Fruit fly (Drosophila melanogaster) whole organism, embryonic: ENCODE data around the gene DNaseII.

Experiments used
- Abd-B ChIP-seq: fragments of 200-800 bp; sonication (Bioruptor generic); optimal IDR thresholded peaks from 2 replicates; lab custom pipeline; 2018; ENCODE audit warnings: missing biosample characterization, mild to moderate bottlenecking, missing genetic modification characterization, moderate library complexity
- Ada2b ChIP-seq: fragments of 200-800 bp; sonication (Bioruptor generic); IDR thresholded peaks from 2 replicates; pipeline ENCODE4 v1.3.6; 2022; ENCODE audit warnings: missing biosample characterization, missing genetic modification characterization
- Atf6 ChIP-seq: fragments of 200-800 bp; sonication (Bioruptor generic); IDR thresholded peaks from 2 replicates; pipeline ENCODE4 v1.3.6; 2022; ENCODE audit warnings: missing biosample characterization, missing genetic modification characterization
- B-H2 ChIP-seq: fragments of 200-800 bp; sonication (Bioruptor generic); optimal IDR thresholded peaks from 2 replicates; lab custom pipeline; 2018; ENCODE audit warnings: missing biosample characterization, mild to moderate bottlenecking, missing genetic modification characterization
- CG11085 ChIP-seq: fragments of 200-800 bp; sonication (Bioruptor generic); IDR thresholded peaks from 2 replicates; pipeline ENCODE4 v1.3.6; 2022; ENCODE audit warnings: missing biosample characterization, missing genetic modification characterization
- CG11560 ChIP-seq: fragments of 200-800 bp; sonication (Bioruptor generic); IDR thresholded peaks from 3 replicates; pipeline ENCODE4 v1.3.6; 2022; ENCODE audit warnings: missing biosample characterization, missing genetic modification characterization
- CG11723 ChIP-seq: fragments of 200-800 bp; sonication (Bioruptor generic); optimal IDR thresholded peaks from 2 replicates; lab custom pipeline; 2017; ENCODE audit warnings: missing biosample characterization, mild to moderate bottlenecking, missing genetic modification characterization
- CG12219 ChIP-seq: fragments of 200-800 bp; sonication (Bioruptor generic); optimal IDR thresholded peaks from 3 replicates; lab custom pipeline; 2018; ENCODE audit warnings: missing biosample characterization, mild to moderate bottlenecking, missing genetic modification characterization
- CG1233 ChIP-seq: fragments of 200-800 bp; sonication (Bioruptor generic); optimal IDR thresholded peaks from 4 replicates; lab custom pipeline; 2018; ENCODE audit warnings: missing biosample characterization, mild to moderate bottlenecking, missing genetic modification characterization
- CG14667 ChIP-seq: fragments of 200-800 bp; sonication (Bioruptor generic); IDR thresholded peaks from 2 replicates; pipeline ENCODE4 v1.3.6; 2022; ENCODE audit warnings: missing biosample characterization, missing genetic modification characterization
- CG15269 ChIP-seq: fragments of 200-800 bp; sonication (Bioruptor generic); optimal IDR thresholded peaks from 2 replicates; lab custom pipeline; 2018; ENCODE audit warnings: missing biosample characterization, mild to moderate bottlenecking, missing genetic modification characterization, moderate library complexity
- CG17186 ChIP-seq: fragments of 200-800 bp; sonication (Bioruptor generic); optimal IDR thresholded peaks from 3 replicates; lab custom pipeline; 2017; ENCODE audit warnings: missing biosample characterization, missing genetic modification reagents, missing genetic modification characterization
- CG18011 ChIP-seq: fragments of 200-800 bp; sonication (Bioruptor generic); optimal IDR thresholded peaks from 2 replicates; lab custom pipeline; 2017; ENCODE audit warnings: missing biosample characterization, missing genetic modification characterization, mild to moderate bottlenecking, moderate library complexity, missing genotype
- CG2875 ChIP-seq: fragments of 200-800 bp; sonication (Bioruptor generic); optimal IDR thresholded peaks from 2 replicates; lab custom pipeline; 2017; ENCODE audit warnings: missing biosample characterization, mild to moderate bottlenecking, missing genetic modification characterization, missing genetic modification reagents
- CG30403 ChIP-seq: fragments of 200-800 bp; sonication (Bioruptor generic); optimal IDR thresholded peaks from 3 replicates; lab custom pipeline; 2016; ENCODE audit warnings: missing biosample characterization, missing genetic modification characterization
- CG30431 ChIP-seq: fragments of 200-800 bp; sonication (Bioruptor generic); optimal IDR thresholded peaks from 2 replicates; lab custom pipeline; 2017; ENCODE audit warnings: missing biosample characterization, missing genetic modification characterization
- CG31441 ChIP-seq: fragments of 200-800 bp; sonication (Bioruptor generic); IDR thresholded peaks from 2 replicates; pipeline ENCODE4 v1.3.6; 2022; ENCODE audit warnings: missing biosample characterization, missing genetic modification characterization
- CG32532 ChIP-seq: fragments of 200-800 bp; sonication (Bioruptor generic); IDR thresholded peaks from 2 replicates; pipeline ENCODE4 v1.3.6; 2022; ENCODE audit warnings: missing biosample characterization, missing genetic modification characterization
- CG33213 ChIP-seq: fragments of 200-800 bp; sonication (Bioruptor generic); optimal IDR thresholded peaks from 3 replicates; lab custom pipeline; 2016; ENCODE audit warnings: missing biosample characterization, missing genetic modification characterization
- CG3726 ChIP-seq: fragments of 200-800 bp; sonication (Bioruptor generic); IDR thresholded peaks from 3 replicates; pipeline ENCODE4, ENCODE4 v1.3.6; 2022; ENCODE audit warnings: missing biosample characterization, missing genetic modification characterization
- CG4730 ChIP-seq: fragments of 200-800 bp; sonication (Bioruptor generic); IDR thresholded peaks from 2 replicates; pipeline ENCODE4 v1.3.6; 2022; ENCODE audit warnings: missing biosample characterization, missing genetic modification characterization
- CG6654 ChIP-seq: fragments of 200-800 bp; sonication (Bioruptor generic); optimal IDR thresholded peaks from 2 replicates; lab custom pipeline; 2017; ENCODE audit warnings: missing biosample characterization, mild to moderate bottlenecking, missing genetic modification characterization
- CG8290 ChIP-seq, 3 experiments: fragments of 200-800 bp; sonication (Bioruptor generic); optimal IDR thresholded peaks; 2 replicates each; lab custom pipeline; 2016 to 2019; ENCODE audit warnings: missing biosample characterization in 3 of 3, missing genetic modification characterization in 3 of 3, mild to moderate bottlenecking in 2 of 3, moderate library complexity in 1 of 3
- CG8478 ChIP-seq: fragments of >200 bp; optimal IDR thresholded peaks from 2 replicates; lab custom pipeline; 2018
- Camta ChIP-seq: fragments of 200-800 bp; sonication (Bioruptor generic); optimal IDR thresholded peaks from 2 replicates; lab custom pipeline; 2016; ENCODE audit warnings: missing biosample characterization, missing genetic modification characterization
- Dip2 ChIP-seq: fragments of 200-800 bp; sonication (Bioruptor generic); IDR thresholded peaks from 2 replicates; pipeline ENCODE4 v1.3.6; 2022; ENCODE audit warnings: missing biosample characterization, missing genetic modification characterization
- Dref ChIP-seq: fragments of 200-800 bp; sonication (Bioruptor generic); IDR thresholded peaks from 2 replicates; pipeline ENCODE4 v1.3.6; 2022; ENCODE audit warnings: missing biosample characterization, missing genetic modification characterization
- Mrtf ChIP-seq: fragments of 200-800 bp; sonication (Bioruptor generic); IDR thresholded peaks from 3 replicates; pipeline ENCODE4 v1.3.6; 2022; ENCODE audit warnings: missing biosample characterization, missing genetic modification characterization
- Neu2 ChIP-seq: fragments of 200-800 bp; sonication (Bioruptor generic); optimal IDR thresholded peaks from 3 replicates; lab custom pipeline; 2016; ENCODE audit warnings: missing biosample characterization, missing genetic modification characterization, borderline replicate concordance
- Nf-YA ChIP-seq: fragments of 200-800 bp; sonication (Bioruptor generic); IDR thresholded peaks from 2 replicates; pipeline ENCODE4 v1.3.6; 2022; ENCODE audit warnings: missing biosample characterization, missing genetic modification characterization
- Sry-δ ChIP-seq: fragments of 200-800 bp; sonication (Bioruptor generic); optimal IDR thresholded peaks from 2 replicates; lab custom pipeline; 2016; ENCODE audit warnings: missing biosample characterization, missing genetic modification characterization
- Stat92E ChIP-seq, 3 experiments: fragments of >200 bp in 2 of 3; fragments of 200-800 bp in 1 of 3; sonication (Bioruptor generic) in 1 of 3; optimal IDR thresholded peaks; 2 replicates each; lab custom pipeline; 2017 to 2019; ENCODE audit warnings: missing biosample characterization in 3 of 3, missing genetic modification characterization in 3 of 3, mild to moderate bottlenecking in 1 of 3, moderate library complexity in 1 of 3
- ara ChIP-seq: fragments of 200-800 bp; sonication (Bioruptor generic); IDR thresholded peaks from 2 replicates; pipeline ENCODE4 v1.3.6; 2022; ENCODE audit warnings: missing biosample characterization, missing genetic modification characterization
- bbx ChIP-seq: fragments of 200-800 bp; sonication (Bioruptor generic); IDR thresholded peaks from 2 replicates; pipeline ENCODE4 v1.3.6; 2022; ENCODE audit warnings: missing biosample characterization, missing genetic modification characterization; ENCODE audit not compliant: partially characterized antibody
- br ChIP-seq: fragments of >200 bp; optimal IDR thresholded peaks from 2 replicates; lab custom pipeline; 2017
- dimm ChIP-seq: fragments of 200-800 bp; sonication (Bioruptor generic); IDR thresholded peaks from 2 replicates; pipeline ENCODE4 v1.3.6; 2022; ENCODE audit warnings: missing biosample characterization, missing genetic modification characterization
- disco-r ChIP-seq: fragments of 200-800 bp; sonication (Bioruptor generic); optimal IDR thresholded peaks from 2 replicates; lab custom pipeline; 2016; ENCODE audit warnings: missing biosample characterization, missing genetic modification characterization
- ems ChIP-seq: fragments of 200-800 bp; sonication (Bioruptor generic); optimal IDR thresholded peaks from 3 replicates; lab custom pipeline; 2016; ENCODE audit warnings: missing biosample characterization, missing genetic modification characterization
- ewg ChIP-seq: fragments of 200-800 bp; sonication (Bioruptor generic); optimal IDR thresholded peaks from 3 replicates; lab custom pipeline; 2017; ENCODE audit warnings: mild to moderate bottlenecking, missing biosample characterization, missing genetic modification reagents, missing genetic modification characterization
- gce ChIP-seq: fragments of 200-800 bp; sonication (Bioruptor generic); IDR thresholded peaks from 3 replicates; pipeline ENCODE4 v1.3.6; 2022; ENCODE audit warnings: missing biosample characterization, missing genetic modification characterization
- gsb ChIP-seq: fragments of 200-800 bp; sonication (Bioruptor generic); IDR thresholded peaks from 2 replicates; pipeline ENCODE4 v1.3.6; 2022; ENCODE audit warnings: missing biosample characterization, missing genetic modification characterization
- hb ChIP-seq: fragments of 200-800 bp; sonication (Bioruptor generic); IDR thresholded peaks from 3 replicates; pipeline ENCODE4 v1.3.6; 2022; ENCODE audit warnings: missing biosample characterization, missing genetic modification characterization; ENCODE audit not compliant: partially characterized antibody
- nom ChIP-seq: fragments of 200-800 bp; sonication (Bioruptor generic); optimal IDR thresholded peaks from 2 replicates; lab custom pipeline; 2017; ENCODE audit warnings: missing biosample characterization, missing genetic modification characterization, mild to moderate bottlenecking, moderate library complexity, missing genetic modification reagents
- phol ChIP-seq: fragments of 200-800 bp; sonication (Bioruptor generic); optimal IDR thresholded peaks from 3 replicates; lab custom pipeline; 2018; ENCODE audit warnings: missing biosample characterization, mild to moderate bottlenecking, missing genetic modification characterization, moderate library complexity
- pum ChIP-seq: fragments of 200-800 bp; sonication (Bioruptor generic); optimal IDR thresholded peaks from 2 replicates; lab custom pipeline; 2016; ENCODE audit warnings: missing biosample characterization, missing genetic modification characterization
- pzg ChIP-seq: fragments of 200-800 bp; sonication (Bioruptor generic); optimal IDR thresholded peaks from 3 replicates; lab custom pipeline; 2018; ENCODE audit warnings: missing biosample characterization, mild to moderate bottlenecking, missing genetic modification characterization, moderate library complexity
- repo ChIP-seq: fragments of 200-800 bp; sonication (Bioruptor generic); optimal IDR thresholded peaks from 2 replicates; lab custom pipeline; 2016; ENCODE audit warnings: missing biosample characterization, missing genetic modification characterization
- sd ChIP-seq: fragments of 200-800 bp; sonication (Bioruptor generic); optimal IDR thresholded peaks from 3 replicates; lab custom pipeline; 2018; ENCODE audit warnings: missing biosample characterization, mild to moderate bottlenecking, missing genetic modification characterization, moderate library complexity
- sim ChIP-seq: fragments of 200-800 bp; sonication (Bioruptor generic); IDR thresholded peaks from 2 replicates; pipeline ENCODE4 v1.3.6; 2022; ENCODE audit warnings: missing biosample characterization, missing genetic modification characterization
- slbo ChIP-seq: fragments of 200-800 bp; sonication (Bioruptor generic); IDR thresholded peaks from 2 replicates; pipeline ENCODE4 v1.3.6; 2022; ENCODE audit warnings: missing biosample characterization, missing genetic modification characterization
- zen2 ChIP-seq: fragments of 200-800 bp; sonication (Bioruptor generic); IDR thresholded peaks from 3 replicates; pipeline ENCODE4 v1.3.6; 2022; ENCODE audit warnings: missing biosample characterization, missing genetic modification characterization; ENCODE audit not compliant: partially characterized antibody

Gene DNaseII

dm6 chr3R:18021261-18021679, 2.1 kb downstream of the DNaseII start, which contains the start of gene CG7785 (continued):
- no peak for TF ChIP-seq Atf6
- no peak for TF ChIP-seq br (lab: Kevin White, UChicago)
- peak; percentile 42 for TF ChIP-seq pum (GFP tag; lab: Kevin White, UChicago)
- TF ChIP-seq gce (GFP tag; lab: Robert Waterston, UW) = no peak
- TF ChIP-seq CG31441 = peak; percentile 70
- TF ChIP-seq Mrtf (GFP tag; lab: Robert Waterston, UW) = no peak; the same call in 2 of the 3 replicates
- no peak for TF ChIP-seq CG11560 (tag; lab: Robert Waterston, UW)
- TF ChIP-seq nom = no peak
- TF ChIP-seq Neu2 (GFP tag; lab: Kevin White, UChicago) = no peak
- no peak for TF ChIP-seq sd (tag; lab: Kevin White, UChicago)
- TF ChIP-seq ems (GFP tag; lab: Kevin White, UChicago) = no peak
- no peak for TF ChIP-seq repo (GFP tag; lab: Kevin White, UChicago)
- no peak for TF ChIP-seq hb (GFP tag; lab: Robert Waterston, UW)
- peak; percentile 68 for TF ChIP-seq phol
- TF ChIP-seq CG30431 (GFP tag; lab: Kevin White, UChicago) = no peak
- TF ChIP-seq sim (GFP tag; lab: Robert Waterston, UW) = no peak
- TF ChIP-seq CG8478 = peak; percentile 64
- peak; percentile 8 for TF ChIP-seq CG2875 (GFP tag; lab: Kevin White, UChicago)
- no peak for TF ChIP-seq CG11723 (GFP tag; lab: Kevin White, UChicago)
- peak; percentile 54 for TF ChIP-seq CG15269 (tag; lab: Kevin White, UChicago)
- TF ChIP-seq CG33213 (GFP tag; lab: Kevin White, UChicago) = peak; percentile 53
- TF ChIP-seq Ada2b (GFP tag; lab: Robert Waterston, UW) = peak; percentile 14; the same call in 1 of the 2 replicates
- no peak for TF ChIP-seq CG6654 (GFP tag; lab: Kevin White, UChicago)
- TF ChIP-seq CG8290 (GFP tag; optimal IDR thresholded peaks at IDR 0.05; lab: Kevin White, UChicago) = peak; percentile 35
- no peak for TF ChIP-seq CG8290 (tag; optimal IDR thresholded peaks at IDR 0.05; lab: Kevin White, UChicago)
- TF ChIP-seq ara (GFP tag; lab: Robert Waterston, UW) = no peak
- peak; percentile 12 for TF ChIP-seq Sry-δ
- TF ChIP-seq pzg = peak; percentile 43
- no peak for TF ChIP-seq CG17186
- no peak for TF ChIP-seq Nf-YA
- TF ChIP-seq Dref (GFP tag; lab: Robert Waterston, UW) = no peak
- TF ChIP-seq gsb (GFP tag; lab: Robert Waterston, UW) = no peak
- TF ChIP-seq CG18011 (GFP tag; lab: Kevin White, UChicago) = no peak
- TF ChIP-seq Stat92E (GFP tag; optimal IDR thresholded peaks at IDR 0.05; lab: Kevin White, UChicago) = peak in 1 of 3 experiments; percentile 46
- no peak for TF ChIP-seq CG12219 (GFP tag; lab: Kevin White, UChicago)
- peak; percentile 15 for TF ChIP-seq B-H2
- peak; percentile 77 for TF ChIP-seq CG30403 (GFP tag; lab: Kevin White, UChicago)
- peak; percentile 40 for TF ChIP-seq Abd-B
- TF ChIP-seq disco-r (GFP tag; lab: Kevin White, UChicago) = no peak
- no peak for TF ChIP-seq zen2
- TF ChIP-seq ewg = no peak
- TF ChIP-seq CG1233 (GFP tag; lab: Kevin White, UChicago) = peak; percentile 49
- TF ChIP-seq dimm = no peak
- no peak for TF ChIP-seq CG4730 (GFP tag; lab: Robert Waterston, UW)
- no peak for TF ChIP-seq CG3726 (GFP tag; lab: Robert Waterston, UW)
- TF ChIP-seq CG32532 (GFP tag; lab: Robert Waterston, UW) = peak; percentile 79; the same call in 1 of the 2 replicates
- TF ChIP-seq slbo = no peak; the same call in none of the 2 replicates
- peak; percentile 99 for TF ChIP-seq Dip2 (GFP tag; lab: Robert Waterston, UW)
- 0 out of 2 replicates have a peak, but pooled peaks have one; percentile 22 for TF ChIP-seq bbx (GFP tag; lab: Robert Waterston, UW)
- TF ChIP-seq CG14667 (GFP tag; lab: Robert Waterston, UW) = no peak
- TF ChIP-seq CG11085 (GFP tag; lab: Robert Waterston, UW) = no peak
- TF ChIP-seq Camta = peak; percentile 62
